Worm (Caenorhabditis elegans) whole organism, late embryonic: ENCODE data around the gene srb-19.

Experiments
- F13H6.1 ChIP-seq: sonication (generic microtip); optimal IDR thresholded peaks from 2 replicates; lab custom pipeline; 2016; ENCODE audit warnings: missing genetic modification characterization, missing compliant biosample characterization
- ama-1 ChIP-seq: fragments of 150-350 bp; optimal IDR thresholded peaks from 2 replicates; lab custom pipeline; 2014
- ceh-14 ChIP-seq: sonication (generic microtip); optimal IDR thresholded peaks from 2 replicates; lab custom pipeline; 2016; ENCODE audit warnings: missing genotype, missing genetic modification characterization, missing compliant biosample characterization
- ceh-6 ChIP-seq: fragments of 200-800 bp; sonication (Bioruptor generic); optimal IDR thresholded peaks from 2 replicates; lab custom pipeline; 2018; ENCODE audit warnings: mild to moderate bottlenecking, missing genetic modification characterization, missing compliant biosample characterization
- dmd-4 ChIP-seq: sonication (generic microtip); optimal IDR thresholded peaks from 2 replicates; lab custom pipeline; 2016; ENCODE audit warnings: borderline replicate concordance, missing genetic modification characterization, missing compliant biosample characterization
- fkh-10 ChIP-seq: fragments of 150-350 bp; optimal IDR thresholded peaks from 2 replicates; lab custom pipeline; 2014; ENCODE audit warnings: missing biosample characterization, missing genetic modification reagents, missing genetic modification characterization
- hlh-30 ChIP-seq: sonication (generic microtip); optimal IDR thresholded peaks from 2 replicates; lab custom pipeline; 2017; ENCODE audit warnings: antibody characterized with exemption, missing genetic modification characterization, missing compliant biosample characterization; ENCODE audit not compliant: insufficient read depth
- odd-2 ChIP-seq: sonication (generic microtip); optimal IDR thresholded peaks from 2 replicates; lab custom pipeline; 2017; ENCODE audit warnings: antibody characterized with exemption, mild to moderate bottlenecking, missing genetic modification characterization, missing compliant biosample characterization
- pag-3 ChIP-seq: sonication (generic microtip); optimal IDR thresholded peaks from 2 replicates; lab custom pipeline; 2016; ENCODE audit warnings: missing compliant biosample characterization, missing genetic modification characterization, borderline replicate concordance
- pha-4 ChIP-seq: fragments of 150-350 bp; optimal IDR thresholded peaks from 2 replicates; lab custom pipeline; 2018; ENCODE audit warnings: missing biosample characterization, missing genetic modification reagents, missing genetic modification characterization
- unc-55 ChIP-seq: sonication (generic microtip); optimal IDR thresholded peaks from 2 replicates; lab custom pipeline; 2017; ENCODE audit warnings: missing biosample characterization, missing genetic modification reagents, missing genetic modification characterization
- zip-5 ChIP-seq: sonication (generic microtip); optimal IDR thresholded peaks from 2 replicates; lab custom pipeline; 2016; ENCODE audit warnings: missing genetic modification characterization, missing compliant biosample characterization

DNA sequence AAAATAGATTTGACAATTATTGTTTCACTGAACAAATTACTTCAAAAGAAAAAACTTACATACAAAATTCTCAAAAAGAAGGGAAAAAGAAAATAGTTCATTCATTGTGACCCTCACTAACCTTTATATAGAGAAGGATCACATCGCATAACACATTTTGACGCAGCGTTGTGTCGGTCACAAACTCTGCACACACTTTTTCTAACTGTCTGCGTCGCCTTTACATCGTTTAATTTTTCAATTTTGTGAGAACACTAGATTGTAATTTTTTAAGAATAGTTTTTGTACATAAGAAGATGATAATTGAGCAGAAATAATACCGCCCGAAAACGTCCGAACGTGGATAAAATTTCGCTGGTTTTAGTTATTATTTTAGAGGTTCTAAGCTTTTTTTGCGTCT is 39.0 kb downstream of the srb-19 start, which contains the start of gene C18B10.6:
- no peak for TF ChIP-seq pag-3 (tag; lab: Kevin White, UChicago)
- no peak for TF ChIP-seq zip-5
- no peak for TF ChIP-seq odd-2 (tag; lab: Kevin White, UChicago)
- TF ChIP-seq ceh-6 (GFP tag; lab: Kevin White, UChicago), result no peak
- no peak for TF ChIP-seq ama-1 (lab: Kevin White, UChicago)
- no peak for TF ChIP-seq dmd-4
- TF ChIP-seq hlh-30, result no peak
- TF ChIP-seq pha-4, result no peak
- no peak for TF ChIP-seq unc-55 (GFP tag; lab: Kevin White, UChicago)
- TF ChIP-seq fkh-10, result no peak
- no peak for TF ChIP-seq F13H6.1 (tag; lab: Kevin White, UChicago)
- no peak for TF ChIP-seq ceh-14
